Fruit fly (Drosophila melanogaster): ENCODE measurements around the gene CG31635.

DNA sequence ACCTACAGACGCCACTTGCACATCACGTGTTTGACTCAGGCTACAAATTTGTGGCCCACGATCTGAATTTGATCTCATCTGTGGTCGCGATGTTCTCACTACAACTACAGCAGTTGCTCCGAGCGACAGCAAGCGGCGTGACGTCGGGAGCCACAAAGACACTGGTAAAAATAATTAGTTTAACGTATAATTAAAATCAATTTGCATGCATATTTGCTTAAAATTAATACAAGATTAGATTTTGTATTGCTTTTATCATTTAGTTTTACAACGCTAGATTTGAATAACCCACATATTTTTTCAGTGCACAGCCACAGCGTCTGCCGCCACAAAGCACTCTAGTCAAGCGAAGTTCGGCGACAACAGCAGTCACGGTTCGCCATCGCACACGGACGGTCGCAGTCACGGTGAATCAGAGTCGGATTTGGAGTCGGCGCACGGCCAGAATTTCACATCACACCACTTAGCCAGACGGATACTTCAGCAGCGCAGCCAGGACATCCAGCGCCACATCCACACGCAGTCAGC is 36.4 kb downstream of the CG31635 start:
- TF ChIP-seq ttk (optimal IDR thresholded peaks at IDR 0.05) (no peak), h (optimal IDR thresholded peaks at IDR 0.05) (no peak), psq (optimal IDR thresholded peaks at IDR 0.05) (no peak), Sin3A (optimal IDR thresholded peaks at IDR 0.05) (no peak)

Measured in Kc167 (cell line).